Worm (Caenorhabditis elegans) whole organism, young adult: ENCODE measurements around the gene wdr-46.

Experiments
- F33H1.4 ChIP-seq: fragments of 200-800 bp; sonication (Bioruptor generic); IDR thresholded peaks from 2 replicates; pipeline ENCODE4 v1.3.6; 2022; ENCODE audit warnings: missing genetic modification reagents, missing genetic modification characterization, missing compliant biosample characterization
- F55B11.4 ChIP-seq: sonication (generic microtip); optimal IDR thresholded peaks from 2 replicates; lab custom pipeline; 2016; ENCODE audit warnings: missing compliant biosample characterization, missing genetic modification characterization, borderline replicate concordance; ENCODE audit not compliant: insufficient read depth
- snpc-1.1 ChIP-seq: sonication (generic microtip); optimal IDR thresholded peaks from 2 replicates; lab custom pipeline; 2017; ENCODE audit warnings: missing genetic modification characterization, mild to moderate bottlenecking, missing compliant biosample characterization, antibody characterized with exemption, moderate library complexity, missing genotype, missing genetic modification reagents; ENCODE audit not compliant: insufficient read depth
- tbx-9 ChIP-seq: sonication (generic microtip); optimal IDR thresholded peaks from 2 replicates; lab custom pipeline; 2016; ENCODE audit warnings: borderline replicate concordance, missing genetic modification characterization, inconsistent platforms, missing compliant biosample characterization

DNA sequence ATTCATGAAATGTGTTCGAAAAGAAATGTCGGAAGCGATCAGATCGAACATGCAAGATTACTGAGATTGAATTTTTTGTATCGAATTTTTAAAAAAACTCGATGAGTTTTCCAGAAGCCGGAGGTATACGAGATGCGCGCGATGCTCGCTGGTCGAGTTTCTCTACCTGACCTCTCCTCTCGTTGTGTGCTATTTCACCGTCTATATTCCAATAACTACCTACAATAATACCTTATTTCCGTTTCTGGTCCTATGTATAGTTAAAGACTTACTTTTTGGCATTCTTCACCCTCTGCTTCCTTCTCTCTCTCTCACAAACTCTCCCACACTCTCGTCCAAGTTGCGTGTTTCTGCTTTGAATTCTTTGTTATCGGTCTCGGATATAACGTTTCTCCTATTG, 713 bp upstream of the wdr-46 start:
- TF ChIP-seq F33H1.4 (GFP tag; lab: Robert Waterston, UW) = no peak
- no peak for TF ChIP-seq snpc-1.1 (tag; lab: Kevin White, UChicago)
- TF ChIP-seq F55B11.4 (tag; lab: Kevin White, UChicago) = no peak
- no peak for TF ChIP-seq tbx-9 (tag; lab: Kevin White, UChicago)
